Worm (Caenorhabditis elegans): ENCODE measurements around the gene amdh-1.

ce11 chrIII:6310352-6310751, 58.7 kb downstream of the amdh-1 start:
- TF ChIP-seq nhr-12 (tag; optimal IDR thresholded peaks at IDR 0.05) = no peak
- TF ChIP-seq unc-55 (GFP tag; optimal IDR thresholded peaks at IDR 0.05) = no peak
- no peak for TF ChIP-seq snpc-4 (tag; optimal IDR thresholded peaks at IDR 0.05)
- no peak for TF ChIP-seq elt-3 (tag; optimal IDR thresholded peaks at IDR 0.05)
- no peak for TF ChIP-seq aly-2 (tag; optimal IDR thresholded peaks at IDR 0.05)
- no peak for TF ChIP-seq lin-13 (GFP tag; optimal IDR thresholded peaks at IDR 0.05)
- TF ChIP-seq sma-3 (GFP tag; optimal IDR thresholded peaks at IDR 0.05) = no peak
- no peak for TF ChIP-seq alr-1 (tag; optimal IDR thresholded peaks at IDR 0.05)
- TF ChIP-seq nhr-23 (tag; optimal IDR thresholded peaks at IDR 0.05) = no peak
- TF ChIP-seq lsy-2 (tag; optimal IDR thresholded peaks at IDR 0.05) = no peak
